Fruit fly (Drosophila melanogaster): ENCODE measurements around the gene opa.

DNA sequence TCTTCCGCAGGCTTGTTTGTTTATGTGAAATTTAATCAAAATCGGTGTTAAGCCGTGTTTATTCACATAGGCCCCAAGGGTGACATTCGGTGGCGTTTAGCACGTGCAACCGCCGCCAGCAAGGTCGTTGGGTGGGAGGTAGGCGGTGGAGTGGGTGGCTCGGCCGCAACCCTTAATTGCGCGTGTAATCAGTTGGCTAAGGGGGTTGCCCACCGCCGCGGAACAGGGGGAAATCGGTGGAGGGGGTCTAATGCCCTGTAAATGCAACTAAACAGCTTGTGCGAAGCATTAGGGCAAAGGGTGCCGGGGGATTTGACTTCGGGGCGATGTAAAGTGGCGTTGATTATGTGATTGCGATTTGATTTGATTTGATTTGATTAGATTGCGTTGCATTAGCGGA lies 51.0 kb downstream of the opa start:
- TF ChIP-seq dl (GFP tag; optimal IDR thresholded peaks at IDR 0.05; ENCODE audit: insufficient read depth in 1 of 2, partially characterized antibody in 2 of 2) (no peak), CrebA (GFP tag; optimal IDR thresholded peaks at IDR 0.05; ENCODE audit: borderline replicate concordance) (no peak), rgr (GFP tag; optimal IDR thresholded peaks at IDR 0.05) (no peak), Dfd (GFP tag; optimal IDR thresholded peaks at IDR 0.05) (no peak), woc (GFP tag; optimal IDR thresholded peaks at IDR 0.05) (no peak), foxo (GFP tag; optimal IDR thresholded peaks at IDR 0.05) (no peak)
